Worm (Caenorhabditis elegans) whole organism, mixed stage, embryonic: ENCODE measurements around the gene R10F2.4.
"Not testable (repeated sequence)": the region's sequence is repeated elsewhere in the genome, so short reads cannot be mapped to it uniquely, and the experiment has no call there.

Experiments used
- elt-3 ChIP-seq: fragments of 150-350 bp; optimal IDR thresholded peaks from 2 replicates; lab custom pipeline; 2014; ENCODE audit warnings: missing biosample characterization, missing genetic modification characterization
- flh-1 ChIP-seq: fragments of 200-800 bp; sonication (Bioruptor generic); optimal IDR thresholded peaks from 2 replicates; lab custom pipeline; 2018; ENCODE audit warnings: mild to moderate bottlenecking, missing genetic modification characterization, moderate library complexity, missing compliant biosample characterization
- lsy-2 ChIP-seq: fragments of 150-350 bp; optimal IDR thresholded peaks from 2 replicates; lab custom pipeline; 2014; ENCODE audit warnings: missing biosample characterization, missing genetic modification characterization
- nhr-12 ChIP-seq: fragments of 150-350 bp; optimal IDR thresholded peaks from 2 replicates; lab custom pipeline; 2014; ENCODE audit warnings: missing biosample characterization, missing genetic modification characterization
- pha-4 ChIP-seq: fragments of 150-350 bp; optimal IDR thresholded peaks from 2 replicates; lab custom pipeline; 2018; ENCODE audit warnings: missing biosample characterization, missing genetic modification reagents, missing genetic modification characterization
- sem-2 ChIP-seq: fragments of 200-800 bp; sonication (Bioruptor generic); optimal IDR thresholded peaks from 2 replicates; lab custom pipeline; 2018; ENCODE audit warnings: mild to moderate bottlenecking, missing genetic modification characterization, missing compliant biosample characterization
- tbx-8 ChIP-seq: fragments of 200-800 bp; sonication (Bioruptor generic); optimal IDR thresholded peaks from 2 replicates; lab custom pipeline; 2018; ENCODE audit warnings: mild to moderate bottlenecking, missing genetic modification characterization, moderate library complexity, missing compliant biosample characterization
- unc-39 ChIP-seq: fragments of 150-350 bp; optimal IDR thresholded peaks from 2 replicates; lab custom pipeline; 2014; ENCODE audit warnings: missing biosample characterization, missing genetic modification characterization

- not testable (repeated sequence) for TF ChIP-seq lsy-2; flh-1; unc-39 (tag; lab: Kevin White, UChicago); nhr-12 (tag; lab: Kevin White, UChicago); pha-4 (tag; lab: Kevin White, UChicago); tbx-8 (GFP tag; lab: Kevin White, UChicago); sem-2 (GFP tag; lab: Kevin White, UChicago); elt-3 (tag; lab: Kevin White, UChicago)
These were observed 37.9 kb upstream of the R10F2.4 start for ce11 chrIII:2960740-2961361.
